Fruit fly (Drosophila melanogaster) whole organism, embryonic: Measurements from ENCODE around the gene CG3198.

Experiments
- Atf-2 ChIP-seq: fragments of 200-800 bp; sonication (Bioruptor generic); optimal IDR thresholded peaks from 2 replicates; lab custom pipeline; 2016; ENCODE audit warnings: missing biosample characterization, missing genetic modification characterization
- Atf6 ChIP-seq: fragments of 200-800 bp; sonication (Bioruptor generic); IDR thresholded peaks from 2 replicates; pipeline ENCODE4 v1.3.6; 2022; ENCODE audit warnings: missing biosample characterization, missing genetic modification characterization
- B-H2 ChIP-seq: fragments of 200-800 bp; sonication (Bioruptor generic); optimal IDR thresholded peaks from 2 replicates; lab custom pipeline; 2018; ENCODE audit warnings: missing biosample characterization, mild to moderate bottlenecking, missing genetic modification characterization
- Bgb ChIP-seq: fragments of 200-800 bp; sonication (Bioruptor generic); IDR thresholded peaks from 2 replicates; pipeline ENCODE4 v1.3.6; 2022; ENCODE audit warnings: missing biosample characterization, missing genetic modification characterization; ENCODE audit not compliant: partially characterized antibody
- BtbVII ChIP-seq: fragments of 200-800 bp; sonication (Bioruptor generic); optimal IDR thresholded peaks from 3 replicates; lab custom pipeline; 2017; ENCODE audit warnings: missing biosample characterization, mild to moderate bottlenecking, missing genetic modification characterization
- CG10267 ChIP-seq: fragments of 200-800 bp; sonication (Bioruptor generic); optimal IDR thresholded peaks from 2 replicates; lab custom pipeline; 2018; ENCODE audit warnings: missing biosample characterization, mild to moderate bottlenecking, missing genetic modification characterization, moderate library complexity
- CG10979 ChIP-seq: fragments of 200-800 bp; sonication (Bioruptor generic); optimal IDR thresholded peaks from 2 replicates; lab custom pipeline; 2018; ENCODE audit warnings: missing biosample characterization, mild to moderate bottlenecking, missing genetic modification characterization, moderate library complexity
- CG11398 ChIP-seq: fragments of 200-800 bp; sonication (Bioruptor generic); optimal IDR thresholded peaks from 2 replicates; lab custom pipeline; 2016; ENCODE audit warnings: missing biosample characterization, missing genetic modification characterization
- CG11696 ChIP-seq: fragments of 200-800 bp; sonication (Bioruptor generic); IDR thresholded peaks from 2 replicates; pipeline ENCODE4 v1.3.6; 2022; ENCODE audit warnings: missing biosample characterization, missing genetic modification characterization
- CG1233 ChIP-seq: fragments of 200-800 bp; sonication (Bioruptor generic); optimal IDR thresholded peaks from 4 replicates; lab custom pipeline; 2018; ENCODE audit warnings: missing biosample characterization, mild to moderate bottlenecking, missing genetic modification characterization
- CG14050 ChIP-seq: fragments of 200-800 bp; sonication (Bioruptor generic); IDR thresholded peaks from 3 replicates; pipeline ENCODE4 v1.3.6; 2022; ENCODE audit warnings: missing biosample characterization, missing genetic modification characterization
- CG2712 ChIP-seq: fragments of 200-800 bp; optimal IDR thresholded peaks from 3 replicates; lab custom pipeline; 2019; ENCODE audit warnings: missing biosample characterization, mild to moderate bottlenecking, missing genetic modification characterization, moderate library complexity
- CG3281 ChIP-seq: fragments of 200-800 bp; sonication (Bioruptor generic); optimal IDR thresholded peaks from 3 replicates; lab custom pipeline; 2017; ENCODE audit warnings: missing biosample characterization, mild to moderate bottlenecking, missing genetic modification characterization
- CG3407 ChIP-seq: fragments of 200-800 bp; sonication (Bioruptor generic); optimal IDR thresholded peaks from 2 replicates; lab custom pipeline; 2018; ENCODE audit warnings: missing biosample characterization, mild to moderate bottlenecking, missing genetic modification characterization
- CG4617 ChIP-seq: fragments of 200-800 bp; sonication (Bioruptor generic); optimal IDR thresholded peaks from 3 replicates; lab custom pipeline; 2016; ENCODE audit warnings: missing biosample characterization, missing genetic modification characterization, borderline replicate concordance
- CG6272 ChIP-seq: fragments of 200-800 bp; sonication (Bioruptor generic); IDR thresholded peaks from 2 replicates; pipeline ENCODE4 v1.3.6; 2022; ENCODE audit warnings: missing biosample characterization, missing genetic modification characterization
- CG6854 ChIP-seq: fragments of 200-800 bp; sonication (Bioruptor generic); optimal IDR thresholded peaks from 3 replicates; lab custom pipeline; 2017; ENCODE audit warnings: missing biosample characterization, mild to moderate bottlenecking, missing genetic modification characterization
- CG8478 ChIP-seq: fragments of >200 bp; optimal IDR thresholded peaks from 2 replicates; lab custom pipeline; 2018
- CG9797 ChIP-seq: fragments of 200-800 bp; sonication (Bioruptor generic); optimal IDR thresholded peaks from 3 replicates; lab custom pipeline; 2018; ENCODE audit warnings: missing biosample characterization, mild to moderate bottlenecking, missing genetic modification characterization
- Dad ChIP-seq: fragments of 200-800 bp; sonication (Bioruptor generic); optimal IDR thresholded peaks from 3 replicates; lab custom pipeline; 2016; ENCODE audit warnings: missing biosample characterization, missing genetic modification characterization
- Dll ChIP-seq: fragments of 200-800 bp; sonication (Bioruptor generic); IDR thresholded peaks from 4 replicates; pipeline ENCODE4 v1.3.6; 2022; ENCODE audit warnings: missing biosample characterization, missing genetic modification characterization; ENCODE audit not compliant: partially characterized antibody
- Fer1 ChIP-seq: fragments of 200-800 bp; sonication (Bioruptor generic); optimal IDR thresholded peaks from 2 replicates; lab custom pipeline; 2017; ENCODE audit warnings: missing biosample characterization, mild to moderate bottlenecking, missing genetic modification characterization
- HLH3B ChIP-seq: fragments of 200-800 bp; sonication (Bioruptor generic); IDR thresholded peaks from 2 replicates; pipeline ENCODE4 v1.3.6; 2022; ENCODE audit warnings: missing biosample characterization, missing genetic modification characterization
- HmgD ChIP-seq: fragments of 200-800 bp; sonication (Bioruptor generic); optimal IDR thresholded peaks from 3 replicates; lab custom pipeline; 2016; ENCODE audit warnings: missing biosample characterization, missing genetic modification characterization
- Hmr ChIP-seq: fragments of 200-800 bp; sonication (Bioruptor generic); optimal IDR thresholded peaks from 3 replicates; lab custom pipeline; 2017; ENCODE audit warnings: mild to moderate bottlenecking, missing biosample characterization, missing genetic modification reagents, missing genetic modification characterization
- Jarid2 ChIP-seq: fragments of 200-800 bp; sonication (Bioruptor generic); optimal IDR thresholded peaks from 3 replicates; lab custom pipeline; 2017; ENCODE audit warnings: mild to moderate bottlenecking, missing biosample characterization, missing genetic modification reagents, missing genetic modification characterization
- MBD-R2 ChIP-seq: fragments of 200-800 bp; sonication (Bioruptor generic); IDR thresholded peaks from 2 replicates; pipeline ENCODE4 v1.3.6; 2022; ENCODE audit warnings: missing biosample characterization, missing genetic modification characterization
- Mad ChIP-seq: fragments of 200-800 bp; sonication (Bioruptor generic); optimal IDR thresholded peaks from 2 replicates; lab custom pipeline; 2016; ENCODE audit warnings: missing biosample characterization, missing genetic modification characterization
- NK7.1 ChIP-seq: fragments of 200-800 bp; sonication (Bioruptor generic); optimal IDR thresholded peaks from 3 replicates; lab custom pipeline; 2016; ENCODE audit warnings: missing biosample characterization, missing genetic modification characterization
- Neu2 ChIP-seq: fragments of 200-800 bp; sonication (Bioruptor generic); optimal IDR thresholded peaks from 3 replicates; lab custom pipeline; 2016; ENCODE audit warnings: missing biosample characterization, missing genetic modification characterization, borderline replicate concordance
- Ravus ChIP-seq: fragments of 200-800 bp; sonication (Bioruptor generic); IDR thresholded peaks from 2 replicates; pipeline ENCODE4 v1.3.6; 2022; ENCODE audit warnings: missing biosample characterization, missing genetic modification characterization
- Rx ChIP-seq: fragments of 200-800 bp; sonication (Bioruptor generic); IDR thresholded peaks from 2 replicates; pipeline ENCODE4 v1.3.6; 2022; ENCODE audit warnings: missing biosample characterization, missing genetic modification characterization
- Ssrp ChIP-seq: fragments of 200-800 bp; sonication (Bioruptor generic); optimal IDR thresholded peaks from 2 replicates; lab custom pipeline; 2018; ENCODE audit warnings: missing biosample characterization, mild to moderate bottlenecking, missing genetic modification characterization, moderate library complexity
- ash1 ChIP-seq: fragments of 200-800 bp; sonication (Bioruptor generic); optimal IDR thresholded peaks from 2 replicates; lab custom pipeline; 2018; ENCODE audit warnings: missing biosample characterization, mild to moderate bottlenecking, missing genetic modification characterization
- chinmo ChIP-seq: fragments of 200-800 bp; sonication (Bioruptor generic); IDR thresholded peaks from 4 replicates; pipeline ENCODE4 v1.3.6; 2022; ENCODE audit warnings: missing biosample characterization, missing genetic modification characterization; ENCODE audit not compliant: partially characterized antibody
- cwo ChIP-seq: fragments of 200-800 bp; sonication (Bioruptor generic); optimal IDR thresholded peaks from 3 replicates; lab custom pipeline; 2017; ENCODE audit warnings: missing biosample characterization, missing genetic modification characterization, mild to moderate bottlenecking, moderate library complexity, missing genetic modification reagents
- fd64A ChIP-seq: fragments of 200-800 bp; sonication (Bioruptor generic); optimal IDR thresholded peaks from 3 replicates; lab custom pipeline; 2018; ENCODE audit warnings: missing biosample characterization, mild to moderate bottlenecking, missing genetic modification characterization
- fd96Cb ChIP-seq: fragments of 200-800 bp; sonication (Bioruptor generic); optimal IDR thresholded peaks from 2 replicates; lab custom pipeline; 2018; ENCODE audit warnings: missing biosample characterization, mild to moderate bottlenecking, missing genetic modification characterization, moderate library complexity
- fru ChIP-seq: fragments of >200 bp; optimal IDR thresholded peaks from 2 replicates; lab custom pipeline; 2017
- gcm2 ChIP-seq: fragments of 200-800 bp; sonication (Bioruptor generic); optimal IDR thresholded peaks from 2 replicates; lab custom pipeline; 2016; ENCODE audit warnings: missing biosample characterization, missing genetic modification characterization
- gsb-n ChIP-seq: fragments of 200-800 bp; sonication (Bioruptor generic); optimal IDR thresholded peaks from 3 replicates; lab custom pipeline; 2018; ENCODE audit warnings: missing biosample characterization, mild to moderate bottlenecking, missing genetic modification characterization
- hb ChIP-seq: fragments of 200-800 bp; sonication (Bioruptor generic); IDR thresholded peaks from 3 replicates; pipeline ENCODE4 v1.3.6; 2022; ENCODE audit warnings: missing biosample characterization, missing genetic modification characterization; ENCODE audit not compliant: partially characterized antibody
- hkb ChIP-seq, 2 experiments: fragments of 200-800 bp in 1 of 2; fragments of >200 bp in 1 of 2; sonication (Bioruptor generic) in 1 of 2; IDR thresholded peaks in 1 of 2; optimal IDR thresholded peaks in 1 of 2; 2 replicates each; pipeline versions ENCODE4 v1.3.6 to Lab custom; 2017 to 2022; ENCODE audit warnings: missing biosample characterization in 1 of 2, missing genetic modification characterization in 1 of 2
- klu ChIP-seq: fragments of 200-800 bp; sonication (Bioruptor generic); IDR thresholded peaks from 2 replicates; pipeline ENCODE4 v1.3.6; 2022; ENCODE audit warnings: missing biosample characterization, missing genetic modification characterization
- otp ChIP-seq: fragments of 200-800 bp; sonication (Bioruptor generic); IDR thresholded peaks from 3 replicates; pipeline ENCODE4, ENCODE4 v1.3.6; 2022; ENCODE audit warnings: missing biosample characterization, missing genetic modification characterization
- sens ChIP-seq: fragments of 200-800 bp; sonication (Bioruptor generic); peaks from one replicate; lab custom pipeline; 2016; ENCODE audit warnings: missing biosample characterization, missing genetic modification characterization
- tll ChIP-seq, 2 experiments: fragments of 200-800 bp in 1 of 2; fragments of >200 bp in 1 of 2; sonication (Bioruptor generic) in 1 of 2; optimal IDR thresholded peaks; 2 replicates each; lab custom pipeline; 2017 to 2019; ENCODE audit warnings: missing biosample characterization in 2 of 2, missing genetic modification characterization in 2 of 2, mild to moderate bottlenecking in 1 of 2, moderate library complexity in 1 of 2
- tx ChIP-seq: fragments of 200-800 bp; sonication (Bioruptor generic); optimal IDR thresholded peaks from 2 replicates; lab custom pipeline; 2016; ENCODE audit warnings: missing biosample characterization, missing genetic modification characterization
- zf30C ChIP-seq: fragments of 200-800 bp; sonication (Bioruptor generic); optimal IDR thresholded peaks from 3 replicates; lab custom pipeline; 2018; ENCODE audit warnings: missing biosample characterization, mild to moderate bottlenecking, missing genetic modification characterization
- zfh1 ChIP-seq: fragments of 200-800 bp; sonication (Bioruptor generic); IDR thresholded peaks from 3 replicates; pipeline ENCODE4 v1.3.6; 2022; ENCODE audit warnings: missing biosample characterization, missing genetic modification characterization

Gene CG3198

DNA sequence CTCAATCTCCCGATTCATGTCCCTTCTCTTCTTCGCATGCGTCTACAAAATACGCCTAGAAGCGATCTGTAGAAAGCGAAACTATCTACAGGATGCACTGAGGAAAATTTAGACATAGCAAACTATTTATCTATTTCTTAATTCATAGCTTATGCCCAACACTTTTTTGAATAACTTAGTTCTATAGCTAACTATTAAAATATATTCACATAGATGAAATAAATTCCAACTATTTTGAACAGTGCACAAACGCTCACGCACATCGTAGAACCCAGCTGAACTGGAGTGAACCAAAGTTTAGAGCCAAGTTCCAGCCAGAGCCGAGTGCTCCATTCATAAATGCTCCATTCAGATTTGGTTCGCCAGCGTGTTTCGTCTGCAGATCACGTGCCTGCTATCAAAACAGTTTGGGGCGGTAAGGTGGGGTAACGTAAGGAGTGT, 52.2 kb downstream of the CG3198 start (continued):
- no peak for TF ChIP-seq tll (GFP tag; optimal IDR thresholded peaks at IDR 0.05; lab: Kevin White, UChicago)
- TF ChIP-seq Dad = no peak
- TF ChIP-seq BtbVII (GFP tag; lab: Kevin White, UChicago) = no peak
- no peak for TF ChIP-seq CG11696 (GFP tag; lab: Robert Waterston, UW)
- TF ChIP-seq CG6272 = no peak; the same call in 1 of the 2 replicates
- TF ChIP-seq HLH3B (GFP tag; lab: Robert Waterston, UW) = 0 out of 2 replicates have a peak, but pooled peaks have one; percentile 24
- no peak for TF ChIP-seq Bgb (GFP tag; lab: Robert Waterston, UW)
- TF ChIP-seq fru = no peak
- TF ChIP-seq gcm2 (GFP tag; lab: Kevin White, UChicago) = peak; percentile 7
- no peak for TF ChIP-seq Mad (GFP tag; lab: Kevin White, UChicago)
- TF ChIP-seq Atf-2 (GFP tag; lab: Kevin White, UChicago) = no peak
- TF ChIP-seq CG10979 (tag; lab: Kevin White, UChicago) = peak; percentile 62
- no peak for TF ChIP-seq CG8478 (lab: Kevin White, UChicago)
- peak; percentile 38; the same call in 1 of the 2 replicates for TF ChIP-seq klu (GFP tag; lab: Robert Waterston, UW)
- TF ChIP-seq fd64A (GFP tag; lab: Kevin White, UChicago) = no peak
- peak; percentile 49 for TF ChIP-seq CG10267
- TF ChIP-seq B-H2 = no peak
- TF ChIP-seq Dll (GFP tag; lab: Robert Waterston, UW) = no peak
- peak; percentile 25; the same call in 1 of the 2 replicates for TF ChIP-seq Rx
- TF ChIP-seq Atf6 (GFP tag; lab: Robert Waterston, UW) = peak; percentile 34; the same call in 1 of the 2 replicates
- TF ChIP-seq CG11398 (GFP tag; lab: Kevin White, UChicago) = no peak
- TF ChIP-seq Hmr (GFP tag; lab: Kevin White, UChicago) = peak; percentile 45
- TF ChIP-seq CG1233 (GFP tag; lab: Kevin White, UChicago) = peak; percentile 30
- no peak for TF ChIP-seq CG3407
- peak; percentile 59 for TF ChIP-seq zfh1 (GFP tag; lab: Robert Waterston, UW)
- TF ChIP-seq Ssrp (tag; lab: Kevin White, UChicago) = peak; percentile 38
- TF ChIP-seq CG6854 = no peak
- peak; percentile 15 for TF ChIP-seq CG3281
- no peak for TF ChIP-seq CG4617 (GFP tag; lab: Kevin White, UChicago)
- TF ChIP-seq gsb-n (tag; lab: Kevin White, UChicago) = peak; percentile 10
- no peak for TF ChIP-seq CG9797 (GFP tag; lab: Kevin White, UChicago)
- TF ChIP-seq Fer1 (GFP tag; lab: Kevin White, UChicago) = no peak
- TF ChIP-seq CG2712 (tag; lab: Kevin White, UChicago) = peak; percentile 72
- TF ChIP-seq HmgD (GFP tag; lab: Kevin White, UChicago) = no peak
- no peak for TF ChIP-seq hb
- no peak for TF ChIP-seq NK7.1 (GFP tag; lab: Kevin White, UChicago)
- TF ChIP-seq chinmo (GFP tag; lab: Robert Waterston, UW) = no peak
- no peak for TF ChIP-seq tx (GFP tag; lab: Kevin White, UChicago)
- TF ChIP-seq fd96Cb (tag; lab: Kevin White, UChicago) = peak; percentile 45
- TF ChIP-seq ash1 = no peak
- peak; percentile 78 for TF ChIP-seq cwo (GFP tag; lab: Kevin White, UChicago)
- peak; percentile 93 for TF ChIP-seq sens (GFP tag; lab: Kevin White, UChicago)
- no peak; the same call in 1 of the 2 replicates for TF ChIP-seq Ravus (GFP tag; lab: Robert Waterston, UW)
- TF ChIP-seq Jarid2 (GFP tag; lab: Kevin White, UChicago) = no peak
- peak; percentile 32; the same call in 1 of the 2 replicates for TF ChIP-seq MBD-R2 (GFP tag; lab: Robert Waterston, UW)
- TF ChIP-seq Neu2 (GFP tag; lab: Kevin White, UChicago) = no peak
- no peak for TF ChIP-seq hkb (optimal IDR thresholded peaks at IDR 0.05; lab: Kevin White, UChicago)
- TF ChIP-seq hkb (GFP tag; IDR thresholded peaks at IDR 0.05; lab: Robert Waterston, UW) = peak; percentile 65; the same call in 1 of the 2 replicates
- TF ChIP-seq CG14050 (GFP tag; lab: Robert Waterston, UW) = 0 out of 3 replicates have a peak, but pooled peaks have one; percentile 14
- no peak for TF ChIP-seq zf30C
- TF ChIP-seq otp = peak; percentile 65; the same call in 1 of the 3 replicates
